Fruit fly (Drosophila melanogaster): Measurements from ENCODE around the gene CG7101.

dm6 chrX:18835003-18835402 lies 4.6 kb downstream of the CG7101 start:
- no peak for TF ChIP-seq pan (optimal IDR thresholded peaks at IDR 0.05)
- no peak for TF ChIP-seq rgr (GFP tag; optimal IDR thresholded peaks at IDR 0.05)
- TF ChIP-seq sv (GFP tag; optimal IDR thresholded peaks at IDR 0.05), result no peak
